Worm (Caenorhabditis elegans) whole organism, late embryonic: ENCODE measurements around the gene F28B1.9.

Experiments
- F13H6.1 ChIP-seq: sonication (generic microtip); optimal IDR thresholded peaks from 2 replicates; lab custom pipeline; 2016; ENCODE audit warnings: missing genetic modification characterization, missing compliant biosample characterization
- K09A11.1 ChIP-seq: sonication (generic microtip); optimal IDR thresholded peaks from 2 replicates; lab custom pipeline; 2017; ENCODE audit warnings: antibody characterized with exemption, mild to moderate bottlenecking, missing genetic modification characterization, missing compliant biosample characterization; ENCODE audit not compliant: insufficient read depth
- T23F11.4 ChIP-seq: fragments of 200-800 bp; sonication (Bioruptor generic); optimal IDR thresholded peaks from 2 replicates; lab custom pipeline; 2018; ENCODE audit warnings: mild to moderate bottlenecking, missing genetic modification characterization, missing compliant biosample characterization
- ahr-1 ChIP-seq: sonication (generic microtip); optimal IDR thresholded peaks from 2 replicates; lab custom pipeline; 2016; ENCODE audit warnings: missing genetic modification characterization, missing compliant biosample characterization
- ceh-14 ChIP-seq: sonication (generic microtip); optimal IDR thresholded peaks from 2 replicates; lab custom pipeline; 2016; ENCODE audit warnings: missing genotype, missing genetic modification characterization, missing compliant biosample characterization
- ceh-18 ChIP-seq: sonication (generic microtip); optimal IDR thresholded peaks from 2 replicates; lab custom pipeline; 2016; ENCODE audit warnings: missing genetic modification characterization, missing compliant biosample characterization
- ceh-2 ChIP-seq: sonication (generic microtip); optimal IDR thresholded peaks from 2 replicates; lab custom pipeline; 2016; ENCODE audit warnings: missing genotype, missing genetic modification characterization, missing compliant biosample characterization
- ceh-30 ChIP-seq: fragments of 150-350 bp; optimal IDR thresholded peaks from 2 replicates; lab custom pipeline; 2014; ENCODE audit warnings: missing biosample characterization, missing genetic modification characterization
- ceh-34 ChIP-seq: sonication (generic microtip); optimal IDR thresholded peaks from 2 replicates; lab custom pipeline; 2016; ENCODE audit warnings: mild to moderate bottlenecking, missing genetic modification characterization, missing compliant biosample characterization
- ceh-45 ChIP-seq: fragments of 200-800 bp; sonication (Bioruptor generic); IDR thresholded peaks from 2 replicates; pipeline ENCODE4 v1.3.6; 2022; ENCODE audit warnings: missing genetic modification reagents, missing genetic modification characterization, missing compliant biosample characterization
- ceh-6 ChIP-seq: fragments of 200-800 bp; sonication (Bioruptor generic); optimal IDR thresholded peaks from 2 replicates; lab custom pipeline; 2018; ENCODE audit warnings: mild to moderate bottlenecking, missing genetic modification characterization, missing compliant biosample characterization
- ceh-9 ChIP-seq: sonication (generic microtip); optimal IDR thresholded peaks from 2 replicates; lab custom pipeline; 2016; ENCODE audit warnings: mild to moderate bottlenecking, missing genetic modification characterization, inconsistent platforms, missing compliant biosample characterization
- che-1 ChIP-seq: sonication (generic microtip); optimal IDR thresholded peaks from 2 replicates; lab custom pipeline; 2016; ENCODE audit warnings: mild to moderate bottlenecking, missing genetic modification characterization, missing compliant biosample characterization
- elt-2 ChIP-seq: sonication (generic microtip); optimal IDR thresholded peaks from 2 replicates; lab custom pipeline; 2016; ENCODE audit warnings: missing genetic modification reagents, missing genetic modification characterization, missing compliant biosample characterization
- eyg-1 ChIP-seq: sonication (generic microtip); optimal IDR thresholded peaks from 2 replicates; lab custom pipeline; 2016; ENCODE audit warnings: missing genotype, missing genetic modification characterization, missing compliant biosample characterization
- fkh-10 ChIP-seq: fragments of 150-350 bp; optimal IDR thresholded peaks from 2 replicates; lab custom pipeline; 2014; ENCODE audit warnings: missing biosample characterization, missing genetic modification reagents, missing genetic modification characterization
- hlh-13 ChIP-seq: fragments of 200-800 bp; sonication (Bioruptor generic); optimal IDR thresholded peaks from 2 replicates; lab custom pipeline; 2018; ENCODE audit warnings: mild to moderate bottlenecking, missing genetic modification characterization, missing compliant biosample characterization
- hlh-15 ChIP-seq: sonication (generic microtip); optimal IDR thresholded peaks from 2 replicates; lab custom pipeline; 2016; ENCODE audit warnings: missing genetic modification characterization, missing compliant biosample characterization
- hlh-30 ChIP-seq: sonication (generic microtip); optimal IDR thresholded peaks from 2 replicates; lab custom pipeline; 2017; ENCODE audit warnings: antibody characterized with exemption, missing genetic modification characterization, missing compliant biosample characterization; ENCODE audit not compliant: insufficient read depth
- hlh-8 ChIP-seq: sonication (generic microtip); optimal IDR thresholded peaks from 2 replicates; lab custom pipeline; 2016; ENCODE audit warnings: missing genotype, missing genetic modification characterization, missing compliant biosample characterization
- madf-2 ChIP-seq: sonication (generic microtip); optimal IDR thresholded peaks from 2 replicates; lab custom pipeline; 2017; ENCODE audit warnings: missing genetic modification characterization, missing compliant biosample characterization
- mec-3 ChIP-seq: sonication (generic microtip); optimal IDR thresholded peaks from 2 replicates; lab custom pipeline; 2016; ENCODE audit warnings: borderline replicate concordance, missing genetic modification characterization, missing compliant biosample characterization
- nhr-11 ChIP-seq: fragments of 150-350 bp; optimal IDR thresholded peaks from 2 replicates; lab custom pipeline; 2014; ENCODE audit warnings: missing biosample characterization, missing genetic modification characterization
- pax-1 ChIP-seq: fragments of 150-350 bp; optimal IDR thresholded peaks from 2 replicates; lab custom pipeline; 2014; ENCODE audit warnings: missing biosample characterization, missing genetic modification characterization
- ref-2 ChIP-seq: sonication (generic microtip); optimal IDR thresholded peaks from 2 replicates; lab custom pipeline; 2016; ENCODE audit warnings: missing genetic modification characterization, missing compliant biosample characterization
- sox-4 ChIP-seq: sonication (generic microtip); optimal IDR thresholded peaks from 2 replicates; lab custom pipeline; 2017; ENCODE audit warnings: mild to moderate bottlenecking, missing genetic modification characterization, inconsistent platforms, missing compliant biosample characterization
- syd-9 ChIP-seq: sonication (generic microtip); optimal IDR thresholded peaks from 2 replicates; lab custom pipeline; 2016; ENCODE audit warnings: mild to moderate bottlenecking, missing genetic modification characterization, moderate library complexity, missing compliant biosample characterization
- tbx-7 ChIP-seq: sonication (generic microtip); optimal IDR thresholded peaks from 2 replicates; lab custom pipeline; 2016; ENCODE audit warnings: missing genotype, missing genetic modification characterization, missing compliant biosample characterization
- ttx-3 ChIP-seq: sonication (generic microtip); optimal IDR thresholded peaks from 2 replicates; lab custom pipeline; 2016; ENCODE audit warnings: missing genetic modification reagents, missing genetic modification characterization, missing compliant biosample characterization
- unc-55 ChIP-seq: sonication (generic microtip); optimal IDR thresholded peaks from 2 replicates; lab custom pipeline; 2017; ENCODE audit warnings: missing biosample characterization, missing genetic modification reagents, missing genetic modification characterization
- zip-5 ChIP-seq: sonication (generic microtip); optimal IDR thresholded peaks from 2 replicates; lab custom pipeline; 2016; ENCODE audit warnings: missing genetic modification characterization, missing compliant biosample characterization

Gene F28B1.9

ce11 chrV:17105483-17105882 is 43.8 kb downstream of the F28B1.9 start, which contains the start of gene ZK218.7:
Gene ZK218.7 (plus strand): TSS chrV:17105783.
- TF ChIP-seq hlh-15 (tag; lab: Kevin White, UChicago) (no peak), ceh-9 (tag; lab: Kevin White, UChicago) (no peak), fkh-10 (no peak), ahr-1 (tag; lab: Kevin White, UChicago) (no peak), hlh-13 (GFP tag; lab: Kevin White, UChicago) (no peak), ref-2 (tag; lab: Kevin White, UChicago) (no peak), pax-1 (tag; lab: Kevin White, UChicago) (no peak), ceh-34 (tag; lab: Kevin White, UChicago) (no peak), T23F11.4 (GFP tag; lab: Kevin White, UChicago) (no peak), syd-9 (no peak), ceh-2 (tag; lab: Kevin White, UChicago) (no peak), ceh-30 (tag; lab: Kevin White, UChicago) (no peak), che-1 (tag; lab: Kevin White, UChicago) (no peak), ttx-3 (no peak), zip-5 (tag; lab: Kevin White, UChicago) (no peak), madf-2 (no peak), elt-2 (no peak), F13H6.1 (tag; lab: Kevin White, UChicago) (no peak), ceh-45 (GFP tag; lab: Robert Waterston, UW) (no peak)

- TF ChIP-seq syd-9 (no peak), ceh-45 (GFP tag; lab: Robert Waterston, UW) (no peak), ceh-14 (no peak), K09A11.1 (tag; lab: Kevin White, UChicago) (no peak), unc-55 (no peak), tbx-7 (no peak), hlh-8 (tag; lab: Kevin White, UChicago) (no peak), eyg-1 (tag; lab: Kevin White, UChicago) (no peak), ceh-18 (tag; lab: Kevin White, UChicago) (no peak), mec-3 (tag; lab: Kevin White, UChicago) (no peak), hlh-30 (no peak), nhr-11 (tag; lab: Kevin White, UChicago) (no peak), sox-4 (no peak), ceh-6 (GFP tag; lab: Kevin White, UChicago) (no peak)
These were observed 46.6 kb downstream of the F28B1.9 start, which contains the start of gene ZK218.11 for ce11 chrV:17108310-17108709. Gene ZK218.11 (minus strand): TSS chrV:17108410.
